Fruit fly (Drosophila melanogaster) whole organism, larva: ENCODE data around the gene CG33502.

Experiments used
- noc ChIP-seq: fragments of 200-800 bp; sonication (Bioruptor generic); optimal IDR thresholded peaks from 3 replicates; lab custom pipeline; 2019; ENCODE audit warnings: missing biosample characterization, mild to moderate bottlenecking, missing genetic modification characterization, moderate library complexity

CG33502 gene

dm6 chrX:21588000-21588399 is 23.3 kb downstream of the CG33502 start:
- TF ChIP-seq noc (tag; lab: Kevin White, UChicago): no peak

dm6 chrX:21567793-21568192 is 43.5 kb downstream of the CG33502 start:
- TF ChIP-seq noc (tag; lab: Kevin White, UChicago): no peak

- no peak for TF ChIP-seq noc (tag; lab: Kevin White, UChicago)
Observed at dm6 chrX:21565539-21565938, 45.8 kb downstream of the CG33502 start.

dm6 chrX:21562844-21563243 is 48.5 kb downstream of the CG33502 start:
- TF ChIP-seq noc (tag; lab: Kevin White, UChicago): no peak
